Worm (Caenorhabditis elegans): ENCODE measurements around the gene C15C8.7.

Gene C15C8.7

ce11 chrV:12787026-12787425 lies 42.2 kb upstream of the C15C8.7 start, which contains the start of gene fkb-4:
TSS of gene fkb-4 (minus strand) at chrV:12787126.
- TF ChIP-seq attf-4 (tag; optimal IDR thresholded peaks at IDR 0.05) = no peak
- TF ChIP-seq spr-3 (GFP tag; optimal IDR thresholded peaks at IDR 0.05) = no peak
- no peak for TF ChIP-seq vab-7 (GFP tag; IDR thresholded peaks at IDR 0.05)

- no peak for TF ChIP-seq snpc-4 (tag; optimal IDR thresholded peaks at IDR 0.05)
- no peak for TF ChIP-seq F26F4.8 (GFP tag; conservative IDR thresholded peaks at IDR 0.05)
- TF ChIP-seq ctbp-1 (GFP tag; IDR thresholded peaks at IDR 0.05) = no peak
- no peak for TF ChIP-seq tra-1 (GFP tag; IDR thresholded peaks at IDR 0.05)
- no peak for TF ChIP-seq ceh-62 (tag; optimal IDR thresholded peaks at IDR 0.05)
- no peak for TF ChIP-seq egl-27 (tag; optimal IDR thresholded peaks at IDR 0.05)
- TF ChIP-seq zfp-3 (GFP tag; conservative IDR thresholded peaks at IDR 0.05) = no peak
- no peak for TF ChIP-seq mes-2 (tag; optimal IDR thresholded peaks at IDR 0.05; ENCODE audit: poor library complexity, severe bottlenecking)
- TF ChIP-seq nhr-41 (GFP tag; IDR thresholded peaks at IDR 0.05) = no peak
- no peak for TF ChIP-seq ceh-20 (GFP tag; IDR thresholded peaks at IDR 0.05)
- TF ChIP-seq saeg-2 (GFP tag; IDR thresholded peaks at IDR 0.05) = no peak
- TF ChIP-seq attf-4 (tag; optimal IDR thresholded peaks at IDR 0.05) = no peak
- no peak for TF ChIP-seq daf-8 (GFP tag; IDR thresholded peaks at IDR 0.05)
Measured at ce11 chrV:12786340-12786739, 41.5 kb upstream of the C15C8.7 start.

ce11 chrV:12784861-12785260 lies 40.0 kb upstream of the C15C8.7 start, which contains the start of gene sre-20:
TSS of gene sre-20 (minus strand) at chrV:12784961.
- TF ChIP-seq zip-11 (GFP tag; IDR thresholded peaks at IDR 0.05) = no peak
- TF ChIP-seq nhr-42 (GFP tag; IDR thresholded peaks at IDR 0.05) = no peak
- no peak for TF ChIP-seq T26A8.4 (GFP tag; IDR thresholded peaks at IDR 0.05)
- TF ChIP-seq Y48G9A.11 (GFP tag; IDR thresholded peaks at IDR 0.05) = no peak
- no peak for TF ChIP-seq ceh-44 (GFP tag; IDR thresholded peaks at IDR 0.05)
- no peak for TF ChIP-seq spr-3 (GFP tag; optimal IDR thresholded peaks at IDR 0.05)
- TF ChIP-seq lin-1 (GFP tag; IDR thresholded peaks at IDR 0.05) = no peak
- TF ChIP-seq sdz-12 (GFP tag; optimal IDR thresholded peaks at IDR 0.05) = no peak
- TF ChIP-seq nhr-48 (tag; optimal IDR thresholded peaks at IDR 0.05) = no peak
- no peak for TF ChIP-seq zip-2 (tag; optimal IDR thresholded peaks at IDR 0.05)
- TF ChIP-seq mdl-1 (tag; optimal IDR thresholded peaks at IDR 0.05) = no peak
- no peak for TF ChIP-seq nhr-111 (GFP tag; optimal IDR thresholded peaks at IDR 0.05)

DNA sequence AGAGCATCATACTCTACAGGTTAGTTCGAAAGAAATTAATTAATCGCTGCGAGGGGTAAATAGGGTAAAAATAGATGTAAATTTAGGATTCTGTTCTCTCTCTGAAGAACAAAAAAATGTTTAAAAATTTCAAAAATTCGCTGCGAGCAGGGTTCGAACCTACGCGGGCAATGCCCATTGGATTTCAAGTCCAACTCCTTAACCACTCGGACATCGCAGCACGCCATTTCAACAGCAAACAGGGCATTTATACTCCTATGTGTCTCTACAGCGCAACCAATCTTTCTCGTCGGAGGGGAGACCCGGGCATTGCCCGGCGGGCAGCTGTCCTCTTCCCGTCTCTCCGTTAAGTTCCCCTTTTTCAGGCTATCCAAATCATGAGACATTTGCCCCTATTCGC lies 35.4 kb upstream of the C15C8.7 start:
- TF ChIP-seq ceh-32 (tag; optimal IDR thresholded peaks at IDR 0.05; ENCODE audit: poor library complexity) (no peak), ztf-11 (tag; optimal IDR thresholded peaks at IDR 0.05) (no peak), nhr-48 (tag; optimal IDR thresholded peaks at IDR 0.05) (peak; percentile 0), set-16 (GFP tag; IDR thresholded peaks at IDR 0.05) (no peak), nhr-6 (tag; optimal IDR thresholded peaks at IDR 0.05) (peak; percentile 73), daf-19 (GFP tag; conservative IDR thresholded peaks at IDR 0.05) (peak; percentile 77), pqm-1 (tag; optimal IDR thresholded peaks at IDR 0.05) (no peak), tag-97 (GFP tag; IDR thresholded peaks at IDR 0.05) (no peak), attf-4 (tag; optimal IDR thresholded peaks at IDR 0.05) (no peak), ceh-82 (tag; optimal IDR thresholded peaks at IDR 0.05) (no peak), ceh-62 (tag; optimal IDR thresholded peaks at IDR 0.05) (no peak), dmd-9 (GFP tag; IDR thresholded peaks at IDR 0.05) (peak; percentile 78), ZK546.5 (tag; optimal IDR thresholded peaks at IDR 0.05) (no peak), hif-1 (tag; optimal IDR thresholded peaks at IDR 0.05) (peak in 1 of 2 experiments; percentile 43), duxl-1 (tag; optimal IDR thresholded peaks at IDR 0.05; ENCODE audit: poor library complexity) (peak; percentile 14), dpl-1 (GFP tag; optimal IDR thresholded peaks at IDR 0.05) (peak; percentile 18), ceh-20 (GFP tag; IDR thresholded peaks at IDR 0.05) (0 out of 2 replicates have a peak, but pooled peaks have one; percentile 47), Y75B8A.6 (GFP tag; IDR thresholded peaks at IDR 0.05) (peak; percentile 55; the same call in 1 of the 2 replicates), daf-12 (tag; optimal IDR thresholded peaks at IDR 0.05) (no peak), unc-39 (tag; optimal IDR thresholded peaks at IDR 0.05) (no peak), mes-2 (tag; optimal IDR thresholded peaks at IDR 0.05; ENCODE audit: poor library complexity, severe bottlenecking) (no peak), ceh-44 (GFP tag; IDR thresholded peaks at IDR 0.05) (peak; percentile 65; the same call in 1 of the 2 replicates), lsy-2 (tag; optimal IDR thresholded peaks at IDR 0.05) (no peak), pha-4 (GFP tag; IDR thresholded peaks at IDR 0.05) (peak; percentile 86), pha-4 (tag; optimal IDR thresholded peaks at IDR 0.05) (no peak), sdz-12 (GFP tag; optimal IDR thresholded peaks at IDR 0.05) (peak; percentile 91), lin-15B (tag; optimal IDR thresholded peaks at IDR 0.05) (no peak), Y48G9A.11 (GFP tag; IDR thresholded peaks at IDR 0.05) (peak; percentile 85), tra-1 (GFP tag; IDR thresholded peaks at IDR 0.05) (peak; percentile 84)

Data from whole organism, L4 larva.